Fruit fly (Drosophila melanogaster): Measurements from ENCODE around the gene Gbeta5.
A peak's percentile ranks its signal among the peaks of the same experiment; 100 is the strongest.

The Gbeta5 gene

DNA sequence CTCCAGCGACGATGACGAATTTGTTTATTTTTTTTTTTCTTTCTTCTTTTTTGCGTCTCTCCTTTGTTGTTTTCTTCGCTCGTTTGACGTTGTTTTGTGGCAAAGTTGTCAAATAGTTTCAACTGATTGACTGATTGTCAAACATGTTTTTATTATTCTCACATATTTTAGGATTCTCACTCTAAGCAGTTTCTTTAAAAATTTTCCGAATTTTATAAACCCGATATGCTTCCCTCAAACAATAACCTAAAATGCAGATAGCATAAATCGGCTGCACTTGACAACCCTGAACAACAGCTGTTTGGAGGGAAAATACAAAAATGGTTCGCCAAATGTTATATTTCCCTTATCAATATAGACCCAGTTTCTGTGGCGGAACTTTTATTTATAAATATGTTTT is 8.5 kb downstream of the Gbeta5 start, which contains the start of gene CG17982 (continued):
- no peak for TF ChIP-seq danr (GFP tag; IDR thresholded peaks at IDR 0.05)
- TF ChIP-seq CG10543 (GFP tag; optimal IDR thresholded peaks at IDR 0.05), result peak; percentile 90
- TF ChIP-seq Atf-2 (GFP tag; optimal IDR thresholded peaks at IDR 0.05), result peak; percentile 72
- TF ChIP-seq luna (GFP tag; optimal IDR thresholded peaks at IDR 0.05), result peak; percentile 79
- TF ChIP-seq CG12299 (tag; optimal IDR thresholded peaks at IDR 0.05), result peak; percentile 86
- TF ChIP-seq CG14014 (GFP tag; IDR thresholded peaks at IDR 0.05), result peak; percentile 84
- peak; percentile 32; the same call in 1 of the 2 replicates for TF ChIP-seq dati (GFP tag; IDR thresholded peaks at IDR 0.05)
- TF ChIP-seq Doc2 (GFP tag; IDR thresholded peaks at IDR 0.05), result no peak
- peak in 1 of 2 experiments; percentile 71 for TF ChIP-seq Eip74EF (GFP tag; optimal IDR thresholded peaks at IDR 0.05)
- TF ChIP-seq CG16863 (GFP tag; optimal IDR thresholded peaks at IDR 0.05), result peak; percentile 80
- TF ChIP-seq CG43689 (GFP tag; IDR thresholded peaks at IDR 0.05), result peak; percentile 18; the same call in 1 of the 2 replicates
- peak; percentile 87 for TF ChIP-seq Rfx (GFP tag; IDR thresholded peaks at IDR 0.05)
- peak; percentile 77 for TF ChIP-seq Hr3 (GFP tag; optimal IDR thresholded peaks at IDR 0.05)
- peak; percentile 87 for TF ChIP-seq CG6689 (GFP tag; IDR thresholded peaks at IDR 0.05)
- peak; percentile 84 for TF ChIP-seq Dip3 (GFP tag; optimal IDR thresholded peaks at IDR 0.05)
- peak; percentile 24 for TF ChIP-seq CG17802 (tag; optimal IDR thresholded peaks at IDR 0.05)
- no peak for TF ChIP-seq CG4360 (GFP tag; IDR thresholded peaks at IDR 0.05)
- TF ChIP-seq trem (tag; optimal IDR thresholded peaks at IDR 0.05), result peak; percentile 64
- peak; percentile 89 for TF ChIP-seq CG13624 (GFP tag; optimal IDR thresholded peaks at IDR 0.05)
- no peak for TF ChIP-seq inv (GFP tag; IDR thresholded peaks at IDR 0.05; ENCODE audit: partially characterized antibody)
- TF ChIP-seq CG17361 (GFP tag; IDR thresholded peaks at IDR 0.05), result peak; percentile 82
- TF ChIP-seq MTF-1 (GFP tag; optimal IDR thresholded peaks at IDR 0.05; ENCODE audit: borderline replicate concordance), result peak; percentile 63
- TF ChIP-seq CG34224 (GFP tag; IDR thresholded peaks at IDR 0.05; ENCODE audit: partially characterized antibody), result peak; percentile 52; the same call in 1 of the 3 replicates
- TF ChIP-seq ttk (GFP tag; IDR thresholded peaks at IDR 0.05), result peak; percentile 68
- peak; percentile 29 for TF ChIP-seq Lhr (GFP tag; optimal IDR thresholded peaks at IDR 0.05)
- TF ChIP-seq CG6272 (GFP tag; IDR thresholded peaks at IDR 0.05), result 0 out of 2 replicates have a peak, but pooled peaks have one; percentile 34
- no peak for TF ChIP-seq crol (GFP tag; IDR thresholded peaks at IDR 0.05)
- peak; percentile 46 for TF ChIP-seq gfzf (GFP tag; optimal IDR thresholded peaks at IDR 0.05)
- TF ChIP-seq ash1 (GFP tag; optimal IDR thresholded peaks at IDR 0.05), result peak; percentile 40
- TF ChIP-seq fd102C (GFP tag; optimal IDR thresholded peaks at IDR 0.05), result no peak
- TF ChIP-seq CG14860 (GFP tag; IDR thresholded peaks at IDR 0.05; ENCODE audit: partially characterized antibody), result no peak
- TF ChIP-seq tap (tag; optimal IDR thresholded peaks at IDR 0.05), result peak; percentile 83
- TF ChIP-seq lilli (GFP tag; optimal IDR thresholded peaks at IDR 0.05), result peak; percentile 93
- no peak for TF ChIP-seq D (optimal IDR thresholded peaks at IDR 0.05)
- TF ChIP-seq D (GFP tag; optimal IDR thresholded peaks at IDR 0.05), result peak; percentile 67
- TF ChIP-seq ci (GFP tag; IDR thresholded peaks at IDR 0.05), result peak; percentile 90
- peak; percentile 59 for TF ChIP-seq Hand (GFP tag; optimal IDR thresholded peaks at IDR 0.05)
- TF ChIP-seq Oaz (GFP tag; IDR thresholded peaks at IDR 0.05), result peak; percentile 53; the same call in 1 of the 2 replicates
- no peak for TF ChIP-seq zen2 (GFP tag; IDR thresholded peaks at IDR 0.05; ENCODE audit: partially characterized antibody)
- peak; percentile 93 for TF ChIP-seq CG15514 (GFP tag; optimal IDR thresholded peaks at IDR 0.05)
- peak; percentile 79 for TF ChIP-seq E2f1 (GFP tag; IDR thresholded peaks at IDR 0.05)
- TF ChIP-seq Meics (GFP tag; optimal IDR thresholded peaks at IDR 0.05), result peak; percentile 84
- peak; percentile 2 for TF ChIP-seq CG3065 (GFP tag; optimal IDR thresholded peaks at IDR 0.05)
- peak; percentile 79 for TF ChIP-seq CG11456 (GFP tag; IDR thresholded peaks at IDR 0.05)
- TF ChIP-seq CG1529 (GFP tag; optimal IDR thresholded peaks at IDR 0.05), result peak; percentile 63
- TF ChIP-seq dmrt99B (tag; optimal IDR thresholded peaks at IDR 0.05), result peak; percentile 84
- no peak for TF ChIP-seq Kr (GFP tag; optimal IDR thresholded peaks at IDR 0.05)
- TF ChIP-seq CG15011 (GFP tag; optimal IDR thresholded peaks at IDR 0.05), result no peak
- peak; percentile 57 for TF ChIP-seq Taf1 (GFP tag; IDR thresholded peaks at IDR 0.05)
- TF ChIP-seq sqz (GFP tag; optimal IDR thresholded peaks at IDR 0.05), result peak; percentile 89
- TF ChIP-seq nerfin-2 (GFP tag; IDR thresholded peaks at IDR 0.05; ENCODE audit: partially characterized antibody), result no peak

Measured in whole organism, embryonic.